Worm (Caenorhabditis elegans): ENCODE data around the gene fbxa-202.

DNA sequence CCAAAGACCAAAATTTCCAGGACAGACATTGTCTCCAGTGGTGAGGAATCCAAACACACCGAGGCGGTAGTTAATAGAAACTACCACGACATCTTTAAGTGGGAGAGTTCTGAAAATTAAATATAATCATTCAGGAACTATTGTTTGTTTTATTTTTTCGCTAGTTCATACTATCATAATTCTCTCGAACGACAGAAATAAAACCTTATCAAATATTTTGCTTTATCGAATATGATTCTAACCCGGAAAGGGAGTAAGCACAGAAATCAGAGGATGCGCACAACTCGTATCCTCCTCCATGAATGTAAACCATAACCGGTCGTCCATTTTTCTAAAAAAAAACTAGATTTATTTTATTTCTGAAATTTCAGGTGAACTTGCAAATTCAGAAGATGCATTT lies 37.7 kb downstream of the fbxa-202 start:
- no peak for TF ChIP-seq nhr-90 (tag; optimal IDR thresholded peaks at IDR 0.05; ENCODE audit: poor library complexity)
- no peak for TF ChIP-seq aly-2 (tag; optimal IDR thresholded peaks at IDR 0.05)
- TF ChIP-seq nhr-11 (tag; optimal IDR thresholded peaks at IDR 0.05), result no peak
- TF ChIP-seq jun-1 (tag; optimal IDR thresholded peaks at IDR 0.05), result no peak
- TF ChIP-seq ztf-11 (tag; optimal IDR thresholded peaks at IDR 0.05), result no peak

Data from whole organism, L1 larva.